Worm (Caenorhabditis elegans): ENCODE data around the gene F25G6.1.
A peak's percentile ranks its signal among the peaks of the same experiment; 100 is the strongest.

ce11 chrV:8534534-8535283 lies 40.2 kb upstream of the F25G6.1 start, which contains the start of the genes his-6 and his-5:
- TF ChIP-seq ztf-23 (GFP tag; IDR thresholded peaks at IDR 0.05) (peak; percentile 73; the same call in 1 of the 2 replicates), flt-1 (GFP tag; IDR thresholded peaks at IDR 0.05) (peak; percentile 72)
